Worm (Caenorhabditis elegans): ENCODE results near the gene klp-6.

- TF ChIP-seq nhr-77 (tag; optimal IDR thresholded peaks at IDR 0.05) (no peak), ces-1 (GFP tag; optimal IDR thresholded peaks at IDR 0.05) (no peak), skn-1 (tag; optimal IDR thresholded peaks at IDR 0.05) (no peak)
These were observed 9.0 kb upstream of the klp-6 start, which contains the start of gene R144.3 for ce11 chrIII:5021689-5022088.
